Worm (Caenorhabditis elegans) whole organism, young adult: Measurements from ENCODE around the gene C50E10.1.

Source experiments
- B0019.2 ChIP-seq: fragments of 200-800 bp; sonication (Bioruptor generic); conservative IDR thresholded peaks from 2 replicates; pipeline ENCODE4 v1.3.6; 2022; ENCODE audit warnings: missing genetic modification reagents, missing genetic modification characterization, missing compliant biosample characterization
- B0336.3 ChIP-seq: fragments of 200-800 bp; sonication (Bioruptor generic); IDR thresholded peaks from 2 replicates; pipeline ENCODE4 v1.3.6; 2022; ENCODE audit warnings: missing genetic modification characterization, missing compliant biosample characterization
- D2030.7 ChIP-seq: fragments of 200-800 bp; sonication (Bioruptor generic); IDR thresholded peaks from 2 replicates; pipeline ENCODE4 v1.3.6; 2022; ENCODE audit warnings: missing genetic modification reagents, missing genetic modification characterization, missing compliant biosample characterization
- F33H1.4 ChIP-seq: fragments of 200-800 bp; sonication (Bioruptor generic); IDR thresholded peaks from 2 replicates; pipeline ENCODE4 v1.3.6; 2022; ENCODE audit warnings: missing genetic modification reagents, missing genetic modification characterization, missing compliant biosample characterization
- F49E8.2 ChIP-seq: sonication (generic microtip); optimal IDR thresholded peaks from 3 replicates; lab custom pipeline; 2017; ENCODE audit warnings: missing genetic modification characterization, mild to moderate bottlenecking, missing compliant biosample characterization, antibody characterized with exemption, moderate library complexity; ENCODE audit not compliant: insufficient read depth
- Y53G8AR.9 ChIP-seq: fragments of 200-800 bp; sonication (Bioruptor generic); conservative IDR thresholded peaks from 2 replicates; pipeline ENCODE4 v1.3.6; 2022; ENCODE audit warnings: missing genetic modification reagents, missing genetic modification characterization, missing compliant biosample characterization
- Y79H2A.3 ChIP-seq: fragments of 200-800 bp; sonication (Bioruptor generic); conservative IDR thresholded peaks from 2 replicates; pipeline ENCODE4 v1.3.6; 2022; ENCODE audit warnings: missing genetic modification reagents, missing genetic modification characterization, missing compliant biosample characterization
- Y95B8A.8 ChIP-seq: fragments of 200-800 bp; sonication (Bioruptor generic); IDR thresholded peaks from 2 replicates; pipeline ENCODE4 v1.3.6; 2022; ENCODE audit warnings: missing genetic modification reagents, missing genetic modification characterization, missing compliant biosample characterization
- ama-1 ChIP-seq, 3 experiments: fragments of 150-350 bp in 1 of 3; sonication (generic microtip) in 2 of 3; optimal IDR thresholded peaks; 2 replicates each; lab custom pipeline; 2014 to 2018; ENCODE audit warnings: missing biosample characterization in 2 of 3, missing genetic modification characterization in 2 of 3, missing genetic modification reagents in 2 of 3
- aptf-3 ChIP-seq: fragments of 200-800 bp; sonication (Bioruptor generic); IDR thresholded peaks from 2 replicates; pipeline ENCODE4 v1.3.6; 2022; ENCODE audit warnings: missing genetic modification characterization, missing compliant biosample characterization
- attf-3 ChIP-seq: fragments of 200-800 bp; sonication (Bioruptor generic); conservative IDR thresholded peaks from 2 replicates; pipeline ENCODE4 v1.3.6; 2022; ENCODE audit warnings: missing genetic modification reagents, missing genetic modification characterization, missing compliant biosample characterization
- bed-1 ChIP-seq: fragments of 200-800 bp; sonication (Bioruptor generic); IDR thresholded peaks from 2 replicates; pipeline ENCODE4 v1.3.6; 2022; ENCODE audit warnings: missing genetic modification reagents, missing genetic modification characterization, missing compliant biosample characterization
- ccch-3 ChIP-seq: fragments of 200-800 bp; sonication (Bioruptor generic); optimal IDR thresholded peaks from 2 replicates; lab custom pipeline; 2018; ENCODE audit warnings: mild to moderate bottlenecking, missing genetic modification characterization, missing compliant biosample characterization
- ceh-100 ChIP-seq: fragments of 200-800 bp; sonication (Bioruptor generic); IDR thresholded peaks from 2 replicates; pipeline ENCODE4 v1.3.6; 2022; ENCODE audit warnings: missing genetic modification reagents, missing genetic modification characterization, missing compliant biosample characterization
- ceh-40 ChIP-seq: fragments of 200-800 bp; sonication (Bioruptor generic); IDR thresholded peaks from 2 replicates; pipeline ENCODE4 v1.3.6; 2022; ENCODE audit warnings: missing genetic modification characterization, missing compliant biosample characterization
- ceh-58 ChIP-seq: fragments of 200-800 bp; sonication (Bioruptor generic); IDR thresholded peaks from 2 replicates; pipeline ENCODE4 v1.3.6; 2022; ENCODE audit warnings: missing genetic modification characterization, missing compliant biosample characterization
- ceh-91 ChIP-seq: fragments of 200-800 bp; sonication (Bioruptor generic); IDR thresholded peaks from 2 replicates; pipeline ENCODE4 v1.3.6; 2022; ENCODE audit warnings: missing genetic modification reagents, missing genetic modification characterization, missing compliant biosample characterization
- dpl-1 ChIP-seq: fragments of 150-350 bp; optimal IDR thresholded peaks from 2 replicates; lab custom pipeline; 2014; ENCODE audit warnings: missing biosample characterization, missing genetic modification reagents, missing genetic modification characterization
- efl-1 ChIP-seq: fragments of 150-350 bp; optimal IDR thresholded peaks from 2 replicates; lab custom pipeline; 2014; ENCODE audit warnings: missing biosample characterization, missing genetic modification reagents, missing genetic modification characterization
- ekl-4 ChIP-seq: fragments of 200-800 bp; sonication (Bioruptor generic); IDR thresholded peaks from 2 replicates; pipeline ENCODE4 v1.3.6; 2022; ENCODE audit warnings: missing genetic modification reagents, missing genetic modification characterization, missing compliant biosample characterization
- fkh-3 ChIP-seq: sonication (generic microtip); optimal IDR thresholded peaks from 2 replicates; lab custom pipeline; 2016; ENCODE audit warnings: mild to moderate bottlenecking, missing genetic modification characterization, missing compliant biosample characterization
- him-1 ChIP-seq: sonication (generic microtip); optimal IDR thresholded peaks from 2 replicates; lab custom pipeline; 2016; ENCODE audit warnings: missing genotype, missing genetic modification reagents, missing genetic modification characterization, missing compliant biosample characterization
- hsf-1 ChIP-seq: fragments of 200-800 bp; sonication (Bioruptor generic); IDR thresholded peaks from 2 replicates; pipeline ENCODE4 v1.3.6; 2022; ENCODE audit warnings: missing genetic modification reagents, missing genetic modification characterization, missing compliant biosample characterization
- lin-35 ChIP-seq, 3 experiments: fragments of 150-350 bp in 2 of 3; sonication (generic microtip) in 1 of 3; optimal IDR thresholded peaks; 2 replicates each; lab custom pipeline; 2014 to 2018; ENCODE audit warnings: missing biosample characterization in 3 of 3, missing genetic modification characterization in 3 of 3, missing genetic modification reagents in 3 of 3
- lin-40 ChIP-seq: sonication (generic microtip); optimal IDR thresholded peaks from 2 replicates; lab custom pipeline; 2016; ENCODE audit warnings: missing genetic modification characterization, mild to moderate bottlenecking, missing compliant biosample characterization, missing genotype, missing genetic modification reagents
- lin-54 ChIP-seq: fragments of 200-800 bp; sonication (Bioruptor generic); optimal IDR thresholded peaks from 2 replicates; lab custom pipeline; 2018; ENCODE audit warnings: mild to moderate bottlenecking, missing genetic modification characterization, missing compliant biosample characterization
- lsl-1 ChIP-seq: fragments of 200-800 bp; sonication (Bioruptor generic); optimal IDR thresholded peaks from 2 replicates; lab custom pipeline; 2018; ENCODE audit warnings: mild to moderate bottlenecking, missing genetic modification characterization, moderate library complexity, missing compliant biosample characterization
- madf-6 ChIP-seq: fragments of 200-800 bp; sonication (Bioruptor generic); IDR thresholded peaks from 2 replicates; pipeline ENCODE4 v1.3.6; 2022; ENCODE audit warnings: missing genetic modification reagents, missing genetic modification characterization, missing compliant biosample characterization
- madf-8 ChIP-seq: fragments of 200-800 bp; sonication (Bioruptor generic); conservative IDR thresholded peaks from 2 replicates; pipeline ENCODE4 v1.3.6; 2022; ENCODE audit warnings: missing genetic modification reagents, missing genetic modification characterization, missing compliant biosample characterization
- mcd-1 ChIP-seq: fragments of 200-800 bp; sonication (Bioruptor generic); IDR thresholded peaks from 2 replicates; pipeline ENCODE4 v1.3.6; 2022; ENCODE audit warnings: missing genetic modification reagents, missing genetic modification characterization, missing compliant biosample characterization
- nfya-1 ChIP-seq: sonication (generic microtip); optimal IDR thresholded peaks from 2 replicates; lab custom pipeline; 2017; ENCODE audit warnings: antibody characterized with exemption, missing compliant biosample characterization, missing genetic modification characterization, borderline replicate concordance; ENCODE audit not compliant: insufficient read depth
- nhr-179 ChIP-seq: sonication (generic microtip); optimal IDR thresholded peaks from 2 replicates; lab custom pipeline; 2016; ENCODE audit warnings: mild to moderate bottlenecking, missing genetic modification characterization, missing compliant biosample characterization
- rcor-1 ChIP-seq: fragments of 200-800 bp; sonication (Bioruptor generic); IDR thresholded peaks from 2 replicates; pipeline ENCODE4 v1.3.6; 2022; ENCODE audit warnings: missing genetic modification reagents, missing genetic modification characterization, missing compliant biosample characterization
- snpc-1.3 ChIP-seq: sonication (generic microtip); optimal IDR thresholded peaks from 2 replicates; lab custom pipeline; 2017; ENCODE audit warnings: missing genetic modification characterization, mild to moderate bottlenecking, missing compliant biosample characterization, antibody characterized with exemption, moderate library complexity, missing genotype, missing genetic modification reagents; ENCODE audit not compliant: insufficient read depth
- snpc-3.4 ChIP-seq: sonication (generic microtip); optimal IDR thresholded peaks from 2 replicates; lab custom pipeline; 2017; ENCODE audit warnings: missing genetic modification characterization, mild to moderate bottlenecking, missing compliant biosample characterization, antibody characterized with exemption, moderate library complexity, missing genotype, missing genetic modification reagents
- somi-1 ChIP-seq: fragments of 200-800 bp; sonication (Bioruptor generic); optimal IDR thresholded peaks from 2 replicates; lab custom pipeline; 2018; ENCODE audit warnings: mild to moderate bottlenecking, missing genetic modification characterization, missing compliant biosample characterization
- tbp1 ChIP-seq: fragments of 200-800 bp; sonication (Bioruptor generic); optimal IDR thresholded peaks from 2 replicates; lab custom pipeline; 2018; ENCODE audit warnings: mild to moderate bottlenecking, missing genetic modification characterization, missing compliant biosample characterization
- tlf-1 ChIP-seq: fragments of 200-800 bp; sonication (Bioruptor generic); optimal IDR thresholded peaks from 2 replicates; lab custom pipeline; 2018; ENCODE audit warnings: mild to moderate bottlenecking, missing genetic modification characterization, missing compliant biosample characterization
- unc-130 ChIP-seq: sonication (generic microtip); optimal IDR thresholded peaks from 2 replicates; lab custom pipeline; 2016; ENCODE audit warnings: missing genetic modification reagents, missing genetic modification characterization, missing compliant biosample characterization
- xnd-1 ChIP-seq: sonication (generic microtip); optimal IDR thresholded peaks from 2 replicates; lab custom pipeline; 2016; ENCODE audit warnings: missing genotype, missing genetic modification reagents, missing genetic modification characterization, missing compliant biosample characterization

C50E10.1 gene

ce11 chrII:12284045-12284444 lies 18.2 kb downstream of the C50E10.1 start:
- no peak for TF ChIP-seq nhr-179 (tag; lab: Kevin White, UChicago)
- TF ChIP-seq dpl-1 (GFP tag; lab: Kevin White, UChicago): peak; percentile 81
- peak; percentile 27 for TF ChIP-seq F49E8.2 (tag; lab: Kevin White, UChicago)
- peak; percentile 72 for TF ChIP-seq B0336.3 (GFP tag; lab: Robert Waterston, UW)
- TF ChIP-seq lsl-1: peak; percentile 70
- no peak for TF ChIP-seq ceh-58 (GFP tag; lab: Robert Waterston, UW)
- no peak for TF ChIP-seq ceh-40 (GFP tag; lab: Robert Waterston, UW)
- peak; percentile 54 for TF ChIP-seq mcd-1 (GFP tag; lab: Robert Waterston, UW)
- TF ChIP-seq Y79H2A.3 (GFP tag; lab: Robert Waterston, UW): peak; percentile 71; the same call in 1 of the 2 replicates
- TF ChIP-seq tbp1: peak; percentile 36
- peak; percentile 96 for TF ChIP-seq efl-1
- TF ChIP-seq attf-3 (GFP tag; lab: Robert Waterston, UW): peak; percentile 80
- TF ChIP-seq unc-130 (GFP tag; lab: Kevin White, UChicago): peak; percentile 57
- peak; percentile 92 for TF ChIP-seq D2030.7
- peak; percentile 63; the same call in 1 of the 2 replicates for TF ChIP-seq Y95B8A.8 (GFP tag; lab: Robert Waterston, UW)
- 0 out of 2 replicates have a peak, but pooled peaks have one; percentile 29 for TF ChIP-seq ekl-4 (GFP tag; lab: Robert Waterston, UW)
- TF ChIP-seq ccch-3 (GFP tag; lab: Kevin White, UChicago): no peak
- TF ChIP-seq xnd-1: peak; percentile 90
- TF ChIP-seq madf-6: peak; percentile 97
- peak; percentile 71 for TF ChIP-seq B0019.2
- TF ChIP-seq hsf-1 (GFP tag; lab: Robert Waterston, UW): peak; percentile 77
- no peak for TF ChIP-seq him-1 (tag; lab: Kevin White, UChicago)
- TF ChIP-seq aptf-3: no peak
- TF ChIP-seq F33H1.4: peak; percentile 95
- peak; percentile 94 for TF ChIP-seq madf-8
- peak; percentile 66 for TF ChIP-seq tlf-1 (GFP tag; lab: Kevin White, UChicago)
- no peak for TF ChIP-seq somi-1 (GFP tag; lab: Kevin White, UChicago)
- TF ChIP-seq lin-40 (tag; lab: Kevin White, UChicago): no peak
- TF ChIP-seq snpc-3.4: peak; percentile 57
- TF ChIP-seq Y53G8AR.9 (GFP tag; lab: Robert Waterston, UW): peak; percentile 74; the same call in 1 of the 2 replicates
- 0 out of 2 replicates have a peak, but pooled peaks have one; percentile 24 for TF ChIP-seq ceh-100 (GFP tag; lab: Robert Waterston, UW)
- TF ChIP-seq fkh-3 (tag; lab: Kevin White, UChicago): no peak
- TF ChIP-seq lin-35 (GFP tag; optimal IDR thresholded peaks at IDR 0.05; lab: Kevin White, UChicago): peak in 1 of 3 experiments; percentile 68
- TF ChIP-seq bed-1 (GFP tag; lab: Robert Waterston, UW): no peak
- TF ChIP-seq rcor-1 (GFP tag; lab: Robert Waterston, UW): 0 out of 2 replicates have a peak, but pooled peaks have one; percentile 38
- TF ChIP-seq ama-1 (optimal IDR thresholded peaks at IDR 0.05; lab: Kevin White, UChicago): no peak
- no peak for TF ChIP-seq ama-1 (GFP tag; optimal IDR thresholded peaks at IDR 0.05; lab: Kevin White, UChicago)
- peak; percentile 33 for TF ChIP-seq snpc-1.3
- no peak for TF ChIP-seq nfya-1 (tag; lab: Kevin White, UChicago)
- TF ChIP-seq ceh-91: peak; percentile 94
- TF ChIP-seq lin-54 (GFP tag; lab: Kevin White, UChicago): peak; percentile 88
- TF ChIP-seq, all 124 proteins: peak for 28
